Fruit fly (Drosophila melanogaster) whole organism, embryonic: Measurements from ENCODE around the gene Dop1R2.
A peak's percentile ranks its signal among the peaks of the same experiment; 100 is the strongest.

ENCODE experiments used
- Ada2b ChIP-seq: fragments of 200-800 bp; sonication (Bioruptor generic); IDR thresholded peaks from 2 replicates; pipeline ENCODE4 v1.3.6; 2022; ENCODE audit warnings: missing biosample characterization, missing genetic modification characterization
- B-H1 ChIP-seq: fragments of 200-800 bp; sonication (Bioruptor generic); IDR thresholded peaks from 3 replicates; pipeline ENCODE4 v1.3.6; 2022; ENCODE audit warnings: missing biosample characterization, missing genetic modification characterization
- Blimp-1 ChIP-seq: fragments of 200-800 bp; sonication (Bioruptor generic); optimal IDR thresholded peaks from 3 replicates; lab custom pipeline; 2018; ENCODE audit warnings: missing biosample characterization, missing genetic modification characterization, mild to moderate bottlenecking, moderate library complexity, missing genetic modification reagents
- CG10209 ChIP-seq: fragments of 200-800 bp; sonication (Bioruptor generic); optimal IDR thresholded peaks from 3 replicates; lab custom pipeline; 2017; ENCODE audit warnings: missing biosample characterization, mild to moderate bottlenecking, missing genetic modification characterization, missing genetic modification reagents
- CG11456 ChIP-seq: fragments of 200-800 bp; sonication (Bioruptor generic); IDR thresholded peaks from 3 replicates; pipeline ENCODE4 v1.3.6; 2022; ENCODE audit warnings: missing biosample characterization, missing genetic modification characterization
- CG11723 ChIP-seq: fragments of 200-800 bp; sonication (Bioruptor generic); optimal IDR thresholded peaks from 2 replicates; lab custom pipeline; 2017; ENCODE audit warnings: missing biosample characterization, mild to moderate bottlenecking, missing genetic modification characterization
- CG12104 ChIP-seq: fragments of 200-800 bp; sonication (Bioruptor generic); optimal IDR thresholded peaks from 3 replicates; lab custom pipeline; 2016; ENCODE audit warnings: missing biosample characterization, missing genetic modification characterization
- CG13894 ChIP-seq: fragments of 200-800 bp; sonication (Bioruptor generic); optimal IDR thresholded peaks from 3 replicates; lab custom pipeline; 2018; ENCODE audit warnings: missing biosample characterization, mild to moderate bottlenecking, missing genetic modification characterization, moderate library complexity
- CG16815 ChIP-seq: fragments of 200-800 bp; sonication (Bioruptor generic); optimal IDR thresholded peaks from 3 replicates; lab custom pipeline; 2017; ENCODE audit warnings: missing biosample characterization, mild to moderate bottlenecking, missing genetic modification characterization
- CG17359 ChIP-seq: fragments of 200-800 bp; sonication (Bioruptor generic); optimal IDR thresholded peaks from 3 replicates; lab custom pipeline; 2018; ENCODE audit warnings: missing biosample characterization, mild to moderate bottlenecking, missing genetic modification characterization, moderate library complexity
- CG17385 ChIP-seq: fragments of 200-800 bp; sonication (Bioruptor generic); optimal IDR thresholded peaks from 3 replicates; lab custom pipeline; 2018; ENCODE audit warnings: missing biosample characterization, mild to moderate bottlenecking, missing genetic modification characterization
- CG17568 ChIP-seq: fragments of 200-800 bp; sonication (Bioruptor generic); optimal IDR thresholded peaks from 2 replicates; lab custom pipeline; 2018; ENCODE audit warnings: missing biosample characterization, mild to moderate bottlenecking, missing genetic modification characterization, moderate library complexity
- CG1832 ChIP-seq: fragments of 200-800 bp; sonication (Bioruptor generic); optimal IDR thresholded peaks from 2 replicates; lab custom pipeline; 2017; ENCODE audit warnings: missing biosample characterization, mild to moderate bottlenecking, missing genetic modification characterization, inconsistent platforms
- CG18619 ChIP-seq: fragments of 200-800 bp; sonication (Bioruptor generic); optimal IDR thresholded peaks from 3 replicates; lab custom pipeline; 2017; ENCODE audit warnings: missing biosample characterization, mild to moderate bottlenecking, missing genetic modification characterization
- CG2120 ChIP-seq: fragments of 200-800 bp; sonication (Bioruptor generic); optimal IDR thresholded peaks from 3 replicates; lab custom pipeline; 2016; ENCODE audit warnings: missing biosample characterization, missing genetic modification characterization
- CG2678 ChIP-seq: fragments of 200-800 bp; sonication (Bioruptor generic); optimal IDR thresholded peaks from 3 replicates; lab custom pipeline; 2019; ENCODE audit warnings: missing biosample characterization, mild to moderate bottlenecking, missing genetic modification characterization, moderate library complexity
- CG30403 ChIP-seq: fragments of 200-800 bp; sonication (Bioruptor generic); optimal IDR thresholded peaks from 3 replicates; lab custom pipeline; 2016; ENCODE audit warnings: missing biosample characterization, missing genetic modification characterization
- CG34422 ChIP-seq: fragments of 200-800 bp; sonication (Bioruptor generic); IDR thresholded peaks from 3 replicates; pipeline ENCODE4 v1.3.6; 2022; ENCODE audit warnings: missing biosample characterization, missing genetic modification characterization
- CG6689 ChIP-seq: fragments of 200-800 bp; sonication (Bioruptor generic); IDR thresholded peaks from 2 replicates; pipeline ENCODE4 v1.3.6; 2022; ENCODE audit warnings: missing biosample characterization, missing genetic modification characterization
- CG7786 ChIP-seq: fragments of 200-800 bp; sonication (Bioruptor generic); optimal IDR thresholded peaks from 2 replicates; lab custom pipeline; 2016; ENCODE audit warnings: missing biosample characterization, missing genetic modification characterization
- CG7928 ChIP-seq: fragments of 200-800 bp; sonication (Bioruptor generic); optimal IDR thresholded peaks from 2 replicates; lab custom pipeline; 2017; ENCODE audit warnings: missing biosample characterization, mild to moderate bottlenecking, missing genetic modification characterization
- CG8089 ChIP-seq: fragments of 200-800 bp; sonication (Bioruptor generic); optimal IDR thresholded peaks from 3 replicates; lab custom pipeline; 2016; ENCODE audit warnings: missing biosample characterization, missing genetic modification characterization
- CG9609 ChIP-seq: fragments of 200-800 bp; sonication (Bioruptor generic); optimal IDR thresholded peaks from 3 replicates; lab custom pipeline; 2016; ENCODE audit warnings: missing biosample characterization, missing genetic modification characterization
- CG9876 ChIP-seq: fragments of 200-800 bp; sonication (Bioruptor generic); optimal IDR thresholded peaks from 2 replicates; lab custom pipeline; 2016; ENCODE audit warnings: missing biosample characterization, missing genetic modification characterization
- D19B ChIP-seq: fragments of 200-800 bp; sonication (Bioruptor generic); optimal IDR thresholded peaks from 2 replicates; lab custom pipeline; 2017; ENCODE audit warnings: missing biosample characterization, mild to moderate bottlenecking, missing genetic modification characterization
- Dbx ChIP-seq: fragments of 200-800 bp; sonication (Bioruptor generic); IDR thresholded peaks from 3 replicates; pipeline ENCODE4 v1.3.6; 2022; ENCODE audit warnings: missing biosample characterization, missing genetic modification characterization
- Dip2 ChIP-seq: fragments of 200-800 bp; sonication (Bioruptor generic); IDR thresholded peaks from 2 replicates; pipeline ENCODE4 v1.3.6; 2022; ENCODE audit warnings: missing biosample characterization, missing genetic modification characterization
- ERR ChIP-seq: fragments of 200-800 bp; sonication (Bioruptor generic); optimal IDR thresholded peaks from 2 replicates; lab custom pipeline; 2016; ENCODE audit warnings: missing biosample characterization, missing genetic modification characterization
- GATAe ChIP-seq: fragments of 200-800 bp; sonication (Bioruptor generic); conservative IDR thresholded peaks from 2 replicates; pipeline ENCODE4 v1.3.6; 2022; ENCODE audit warnings: missing biosample characterization, missing genetic modification characterization
- H2.0 ChIP-seq: fragments of 200-800 bp; sonication (Bioruptor generic); IDR thresholded peaks from 2 replicates; pipeline ENCODE4 v1.3.6; 2022; ENCODE audit warnings: missing biosample characterization, missing genetic modification characterization
- Hr51 ChIP-seq, 2 experiments: fragments of 200-800 bp; sonication (Bioruptor generic); optimal IDR thresholded peaks; 2 replicates in 1 of 2; 3 replicates in 1 of 2; lab custom pipeline; 2016 to 2018; ENCODE audit warnings: missing biosample characterization in 2 of 2, missing genetic modification characterization in 2 of 2, mild to moderate bottlenecking in 1 of 2, moderate library complexity in 1 of 2
- Hsf ChIP-seq: fragments of 200-800 bp; sonication (Bioruptor generic); optimal IDR thresholded peaks from 3 replicates; lab custom pipeline; 2016; ENCODE audit warnings: missing biosample characterization, missing genetic modification characterization
- Oli ChIP-seq: fragments of 200-800 bp; sonication (Bioruptor generic); optimal IDR thresholded peaks from 2 replicates; lab custom pipeline; 2018; ENCODE audit warnings: missing biosample characterization, mild to moderate bottlenecking, missing genetic modification characterization, moderate library complexity
- Xrp1 ChIP-seq: fragments of 200-800 bp; sonication (Bioruptor generic); IDR thresholded peaks from 2 replicates; pipeline ENCODE4 v1.3.6; 2022; ENCODE audit warnings: missing biosample characterization, missing genetic modification characterization
- cato ChIP-seq: fragments of 200-800 bp; sonication (Bioruptor generic); optimal IDR thresholded peaks from 2 replicates; lab custom pipeline; 2016; ENCODE audit warnings: missing biosample characterization, missing genetic modification characterization, borderline replicate concordance
- cg ChIP-seq: fragments of 200-800 bp; sonication (Bioruptor generic); optimal IDR thresholded peaks from 3 replicates; lab custom pipeline; 2019; ENCODE audit warnings: missing biosample characterization, mild to moderate bottlenecking, missing genetic modification characterization, moderate library complexity
- fd3F ChIP-seq: fragments of 200-800 bp; sonication (Bioruptor generic); optimal IDR thresholded peaks from 2 replicates; lab custom pipeline; 2018; ENCODE audit warnings: missing biosample characterization, mild to moderate bottlenecking, missing genetic modification characterization, moderate library complexity
- ftz-f1 ChIP-seq: fragments of 200-800 bp; sonication (Bioruptor generic); optimal IDR thresholded peaks from 2 replicates; lab custom pipeline; 2016; ENCODE audit warnings: missing biosample characterization, missing genetic modification characterization
- hb ChIP-seq: fragments of 200-800 bp; sonication (Bioruptor generic); IDR thresholded peaks from 3 replicates; pipeline ENCODE4 v1.3.6; 2022; ENCODE audit warnings: missing biosample characterization, missing genetic modification characterization; ENCODE audit not compliant: partially characterized antibody
- her ChIP-seq: fragments of 200-800 bp; sonication (Bioruptor generic); optimal IDR thresholded peaks from 2 replicates; lab custom pipeline; 2016; ENCODE audit warnings: missing biosample characterization, missing genetic modification characterization
- luna ChIP-seq: fragments of 200-800 bp; sonication (Bioruptor generic); optimal IDR thresholded peaks from 2 replicates; lab custom pipeline; 2016; ENCODE audit warnings: missing biosample characterization, missing genetic modification characterization
- mld ChIP-seq: fragments of 200-800 bp; sonication (Bioruptor generic); IDR thresholded peaks from 3 replicates; pipeline ENCODE4 v1.3.6; 2022; ENCODE audit warnings: missing biosample characterization, missing genetic modification characterization; ENCODE audit not compliant: partially characterized antibody
- odd ChIP-seq: fragments of 200-800 bp; sonication (Bioruptor generic); optimal IDR thresholded peaks from 2 replicates; lab custom pipeline; 2017; ENCODE audit warnings: missing biosample characterization, mild to moderate bottlenecking, missing genetic modification characterization
- onecut ChIP-seq: fragments of 200-800 bp; sonication (Bioruptor generic); IDR thresholded peaks from 2 replicates; pipeline ENCODE4 v1.3.6; 2022; ENCODE audit warnings: missing biosample characterization, missing genetic modification characterization
- phol ChIP-seq: fragments of 200-800 bp; sonication (Bioruptor generic); optimal IDR thresholded peaks from 3 replicates; lab custom pipeline; 2018; ENCODE audit warnings: missing biosample characterization, mild to moderate bottlenecking, missing genetic modification characterization, moderate library complexity
- repo ChIP-seq: fragments of 200-800 bp; sonication (Bioruptor generic); optimal IDR thresholded peaks from 2 replicates; lab custom pipeline; 2016; ENCODE audit warnings: missing biosample characterization, missing genetic modification characterization
- slp2 ChIP-seq: fragments of 200-800 bp; sonication (Bioruptor generic); optimal IDR thresholded peaks from 2 replicates; lab custom pipeline; 2016; ENCODE audit warnings: missing biosample characterization, missing genetic modification characterization
- stwl ChIP-seq: fragments of 200-800 bp; sonication (Bioruptor generic); optimal IDR thresholded peaks from 3 replicates; lab custom pipeline; 2018; ENCODE audit warnings: missing biosample characterization, mild to moderate bottlenecking, missing genetic modification characterization, moderate library complexity
- ttk ChIP-seq: fragments of 200-800 bp; sonication (Bioruptor generic); IDR thresholded peaks from 2 replicates; pipeline ENCODE4 v2.1.2; 2022; ENCODE audit warnings: missing biosample characterization, missing genetic modification characterization
- wor ChIP-seq: fragments of 200-800 bp; sonication (Bioruptor generic); IDR thresholded peaks from 2 replicates; pipeline ENCODE4 v1.3.6; 2022; ENCODE audit warnings: missing biosample characterization, missing genetic modification characterization
- yki ChIP-seq: fragments of >200 bp; optimal IDR thresholded peaks from 3 replicates; lab custom pipeline; 2018
- zen ChIP-seq: fragments of 200-800 bp; sonication (Bioruptor generic); optimal IDR thresholded peaks from 3 replicates; lab custom pipeline; 2018; ENCODE audit warnings: missing biosample characterization, mild to moderate bottlenecking, missing genetic modification characterization, moderate library complexity

The Dop1R2 gene

dm6 chr3R:29696359-29696758 is 36.6 kb upstream of the Dop1R2 start (continued):
- TF ChIP-seq CG13894 (tag; lab: Kevin White, UChicago) (no peak), CG2678 (no peak), CG17568 (GFP tag; lab: Kevin White, UChicago) (no peak), CG34422 (GFP tag; lab: Robert Waterston, UW) (0 out of 3 replicates have a peak, but pooled peaks have one; percentile 11), CG30403 (no peak), her (GFP tag; lab: Kevin White, UChicago) (no peak), CG10209 (GFP tag; lab: Kevin White, UChicago) (no peak), ERR (no peak), hb (GFP tag; lab: Robert Waterston, UW) (no peak), CG9876 (GFP tag; lab: Kevin White, UChicago) (no peak), slp2 (no peak), H2.0 (GFP tag; lab: Robert Waterston, UW) (peak; percentile 40; the same call in 1 of the 2 replicates), CG18619 (GFP tag; lab: Kevin White, UChicago) (no peak), CG1832 (GFP tag; lab: Kevin White, UChicago) (no peak), mld (GFP tag; lab: Robert Waterston, UW) (no peak), CG11723 (no peak), D19B (GFP tag; lab: Kevin White, UChicago) (no peak), Dbx (GFP tag; lab: Robert Waterston, UW) (no peak), CG7928 (GFP tag; lab: Kevin White, UChicago) (no peak), CG2120 (GFP tag; lab: Kevin White, UChicago) (no peak), ttk (GFP tag; lab: Robert Waterston, UW) (no peak), stwl (tag; lab: Kevin White, UChicago) (no peak), cato (GFP tag; lab: Kevin White, UChicago) (no peak), CG9609 (no peak), CG12104 (no peak), Hsf (GFP tag; lab: Kevin White, UChicago) (no peak), yki (no peak), B-H1 (GFP tag; lab: Robert Waterston, UW) (no peak), cg (no peak), repo (no peak), CG6689 (GFP tag; lab: Robert Waterston, UW) (0 out of 2 replicates have a peak, but pooled peaks have one; percentile 20), zen (peak; percentile 75), odd (GFP tag; lab: Kevin White, UChicago) (no peak), Ada2b (GFP tag; lab: Robert Waterston, UW) (0 out of 2 replicates have a peak, but pooled peaks have one; percentile 7), Dip2 (GFP tag; lab: Robert Waterston, UW) (no peak), Xrp1 (peak; percentile 60; the same call in 1 of the 2 replicates), Blimp-1 (GFP tag; lab: Kevin White, UChicago) (peak; percentile 17), Oli (tag; lab: Kevin White, UChicago) (no peak), CG8089 (no peak), phol (peak; percentile 48), CG11456 (GFP tag; lab: Robert Waterston, UW) (no peak), CG17359 (tag; lab: Kevin White, UChicago) (no peak), fd3F (no peak), ftz-f1 (GFP tag; lab: Kevin White, UChicago) (no peak), CG7786 (GFP tag; lab: Kevin White, UChicago) (no peak), onecut (GFP tag; lab: Robert Waterston, UW) (no peak), luna (GFP tag; lab: Kevin White, UChicago) (no peak), CG16815 (GFP tag; lab: Kevin White, UChicago) (no peak), Hr51 (GFP tag; optimal IDR thresholded peaks at IDR 0.05; lab: Kevin White, UChicago) (no peak), CG17385 (no peak), GATAe (GFP tag; lab: Robert Waterston, UW) (no peak), wor (GFP tag; lab: Robert Waterston, UW) (no peak)
